Worm (Caenorhabditis elegans) whole organism, late embryonic: ENCODE measurements around the gene str-1.

Experiments
- C38D4.7 ChIP-seq: fragments of 200-800 bp; sonication (Bioruptor generic); optimal IDR thresholded peaks from 2 replicates; lab custom pipeline; 2018; ENCODE audit warnings: mild to moderate bottlenecking, missing genetic modification characterization, moderate library complexity, missing compliant biosample characterization
- ceh-19 ChIP-seq: fragments of 200-800 bp; sonication (Bioruptor generic); optimal IDR thresholded peaks from 2 replicates; lab custom pipeline; 2018; ENCODE audit warnings: mild to moderate bottlenecking, missing genetic modification characterization, missing compliant biosample characterization
- ceh-24 ChIP-seq: sonication (generic microtip); optimal IDR thresholded peaks from 2 replicates; lab custom pipeline; 2016; ENCODE audit warnings: mild to moderate bottlenecking, missing genetic modification characterization, missing compliant biosample characterization
- ets-4 ChIP-seq: sonication (generic microtip); optimal IDR thresholded peaks from 2 replicates; lab custom pipeline; 2016; ENCODE audit warnings: missing genetic modification characterization, missing compliant biosample characterization
- lim-6 ChIP-seq: sonication (generic microtip); optimal IDR thresholded peaks from 2 replicates; lab custom pipeline; 2016; ENCODE audit warnings: missing genetic modification characterization, missing compliant biosample characterization
- mec-3 ChIP-seq: sonication (generic microtip); optimal IDR thresholded peaks from 2 replicates; lab custom pipeline; 2016; ENCODE audit warnings: borderline replicate concordance, missing genetic modification characterization, missing compliant biosample characterization
- nhr-232 ChIP-seq: sonication (generic microtip); optimal IDR thresholded peaks from 2 replicates; lab custom pipeline; 2016; ENCODE audit warnings: missing genetic modification characterization, missing compliant biosample characterization
- npax-4 ChIP-seq: sonication (generic microtip); optimal IDR thresholded peaks from 2 replicates; lab custom pipeline; 2016; ENCODE audit warnings: missing genetic modification characterization, missing compliant biosample characterization
- sox-4 ChIP-seq: sonication (generic microtip); optimal IDR thresholded peaks from 2 replicates; lab custom pipeline; 2017; ENCODE audit warnings: mild to moderate bottlenecking, missing genetic modification characterization, inconsistent platforms, missing compliant biosample characterization

- no peak for TF ChIP-seq nhr-232 (tag; lab: Kevin White, UChicago)
- no peak for TF ChIP-seq lim-6
- TF ChIP-seq mec-3 (tag; lab: Kevin White, UChicago) = no peak
- TF ChIP-seq ceh-19 (GFP tag; lab: Kevin White, UChicago) = no peak
- TF ChIP-seq ets-4 (tag; lab: Kevin White, UChicago) = no peak
- no peak for TF ChIP-seq sox-4 (tag; lab: Kevin White, UChicago)
- no peak for TF ChIP-seq C38D4.7 (GFP tag; lab: Kevin White, UChicago)
- no peak for TF ChIP-seq npax-4 (tag; lab: Kevin White, UChicago)
- no peak for TF ChIP-seq ceh-24 (tag; lab: Kevin White, UChicago)
These were observed 18.2 kb downstream of the str-1 start, which contains the start of gene R13A1.5 for ce11 chrIV:7191745-7192144.
